Fruit fly (Drosophila melanogaster): ENCODE measurements around the gene CG44006.

- TF ChIP-seq CG8478 (optimal IDR thresholded peaks at IDR 0.05) (no peak), CTCF (optimal IDR thresholded peaks at IDR 0.05) (no peak)
Observed at dm6 chr3L:18038122-18038762, 31.7 kb downstream of the CG44006 start.

Data from S2 (cell line).